Fruit fly (Drosophila melanogaster) whole organism, wandering third instar larva: ENCODE data around the gene CG17177.

ENCODE experiments used
- Mio ChIP-seq: sonication (Bioruptor generic); optimal IDR thresholded peaks from 2 replicates; lab custom pipeline; 2016; ENCODE audit warnings: missing biosample characterization, missing genetic modification characterization
- N ChIP-seq: fragments of >200 bp; optimal IDR thresholded peaks from 2 replicates; lab custom pipeline; 2018; ENCODE audit warnings: missing biosample characterization, missing external identifiers, missing genetic modification characterization
- Rel ChIP-seq, 2 experiments: fragments of 200-800 bp; sonication (Bioruptor generic) in 1 of 2; optimal IDR thresholded peaks; 2 replicates in 1 of 2; 3 replicates in 1 of 2; lab custom pipeline; 2016 to 2019; ENCODE audit warnings: mild to moderate bottlenecking in 2 of 2, missing biosample characterization in 2 of 2, missing genetic modification characterization in 2 of 2, moderate library complexity in 1 of 2
- Vsx2 ChIP-seq: fragments of 200-300, 225-300 bp; sonication (Bioruptor generic); optimal IDR thresholded peaks from 2 replicates; lab custom pipeline; 2018; ENCODE audit warnings: missing biosample characterization, missing genetic modification characterization; ENCODE audit not compliant: partially characterized antibody
- br ChIP-seq: fragments of 200-800 bp; sonication (Bioruptor generic); optimal IDR thresholded peaks from 2 replicates; lab custom pipeline; 2016; ENCODE audit warnings: missing biosample characterization, missing genetic modification characterization
- dmrt93B ChIP-seq: fragments of 200-800 bp; sonication (Bioruptor generic); optimal IDR thresholded peaks from 2 replicates; lab custom pipeline; 2018; ENCODE audit warnings: missing biosample characterization, mild to moderate bottlenecking, missing genetic modification characterization
- foxo ChIP-seq, 2 experiments: fragments of 200-800 bp; sonication (Bioruptor generic); optimal IDR thresholded peaks; 2 replicates in 1 of 2; 3 replicates in 1 of 2; lab custom pipeline; 2016 to 2017; ENCODE audit warnings: missing biosample characterization in 2 of 2, missing genetic modification characterization in 2 of 2
- fru ChIP-seq: fragments of 200-800 bp; sonication (Bioruptor generic); optimal IDR thresholded peaks from 3 replicates; lab custom pipeline; 2016; ENCODE audit warnings: missing biosample characterization, mild to moderate bottlenecking, missing genetic modification characterization
- h ChIP-seq: fragments of 200-800 bp; sonication (Bioruptor generic); optimal IDR thresholded peaks from 3 replicates; lab custom pipeline; 2016; ENCODE audit warnings: missing biosample characterization, mild to moderate bottlenecking, missing genetic modification characterization
- sv ChIP-seq: fragments of 200-800 bp; sonication (Bioruptor generic); optimal IDR thresholded peaks from 3 replicates; lab custom pipeline; 2016; ENCODE audit warnings: missing biosample characterization, missing genetic modification characterization

Gene CG17177

dm6 chr3L:14650348-14650747, 51.1 kb downstream of the CG17177 start:
- no peak for TF ChIP-seq N (GFP tag; lab: Kevin White, UChicago)
- TF ChIP-seq Rel (GFP tag; optimal IDR thresholded peaks at IDR 0.05; lab: Kevin White, UChicago): no peak
- TF ChIP-seq Rel (tag; optimal IDR thresholded peaks at IDR 0.05; lab: Kevin White, UChicago): peak; percentile 33
- TF ChIP-seq, all 38 proteins: peak for 1

dm6 chr3L:14648922-14649321, 52.6 kb downstream of the CG17177 start:
- no peak for TF ChIP-seq Mio (GFP tag; lab: Kevin White, UChicago)
- TF ChIP-seq dmrt93B (GFP tag; lab: Kevin White, UChicago): no peak
- TF ChIP-seq N (GFP tag; lab: Kevin White, UChicago): no peak
- TF ChIP-seq h (GFP tag; lab: Kevin White, UChicago): no peak
- no peak for TF ChIP-seq sv
- TF ChIP-seq foxo (GFP tag; optimal IDR thresholded peaks at IDR 0.05; lab: Kevin White, UChicago): peak in 1 of 2 experiments; percentile 8
- no peak for TF ChIP-seq fru (GFP tag; lab: Kevin White, UChicago)
- peak; percentile 29 for TF ChIP-seq Vsx2 (GFP tag; lab: Kevin White, UChicago)
- no peak for TF ChIP-seq br
